Fruit fly (Drosophila melanogaster) whole organism, prepupa: ENCODE data around the gene CG13073.

Source experiments
- Blimp-1 ChIP-seq: fragments of 200-800 bp; sonication (Bioruptor generic); optimal IDR thresholded peaks from 3 replicates; lab custom pipeline; 2017; ENCODE audit warnings: missing biosample characterization, missing genetic modification characterization, mild to moderate bottlenecking, moderate library complexity, missing genetic modification reagents
- CG10631 ChIP-seq: fragments of 200-800 bp; sonication (Bioruptor generic); optimal IDR thresholded peaks from 2 replicates; lab custom pipeline; 2016; ENCODE audit warnings: missing biosample characterization, missing genetic modification characterization
- CG11762 ChIP-seq: fragments of 200-800 bp; sonication (Bioruptor generic); optimal IDR thresholded peaks from 3 replicates; lab custom pipeline; 2016; ENCODE audit warnings: missing biosample characterization, missing genetic modification characterization; ENCODE audit not compliant: insufficient read depth
- CG16779 ChIP-seq: fragments of 200-800 bp; sonication (Bioruptor generic); optimal IDR thresholded peaks from 3 replicates; lab custom pipeline; 2017; ENCODE audit warnings: missing biosample characterization, mild to moderate bottlenecking, missing genetic modification characterization
- CG3032 ChIP-seq: fragments of 200-800 bp; optimal IDR thresholded peaks from 2 replicates; lab custom pipeline; 2019; ENCODE audit warnings: missing biosample characterization, mild to moderate bottlenecking, missing genetic modification characterization, moderate library complexity
- CG31627 ChIP-seq: fragments of 200-800 bp; sonication (Bioruptor generic); optimal IDR thresholded peaks from 3 replicates; lab custom pipeline; 2016; ENCODE audit warnings: missing biosample characterization, missing genetic modification characterization
- CG32006 ChIP-seq: fragments of 200-800 bp; sonication (Bioruptor generic); optimal IDR thresholded peaks from 3 replicates; lab custom pipeline; 2017; ENCODE audit warnings: missing biosample characterization, mild to moderate bottlenecking, missing genetic modification characterization
- CG34406 ChIP-seq: fragments of 200-800 bp; sonication (Bioruptor generic); optimal IDR thresholded peaks from 3 replicates; lab custom pipeline; 2016; ENCODE audit warnings: missing biosample characterization, missing genetic modification characterization
- CG3919 ChIP-seq: fragments of 200-800 bp; sonication (Bioruptor generic); optimal IDR thresholded peaks from 3 replicates; lab custom pipeline; 2016; ENCODE audit warnings: missing biosample characterization, missing genetic modification characterization
- CG4318 ChIP-seq: fragments of 200-800 bp; sonication (Bioruptor generic); optimal IDR thresholded peaks from 3 replicates; lab custom pipeline; 2017; ENCODE audit warnings: missing biosample characterization, mild to moderate bottlenecking, missing genetic modification characterization
- CG6792 ChIP-seq: fragments of 200-800 bp; sonication (Bioruptor generic); optimal IDR thresholded peaks from 3 replicates; lab custom pipeline; 2016; ENCODE audit warnings: missing biosample characterization, missing genetic modification characterization
- CG6808 ChIP-seq: fragments of 200-800 bp; sonication (Bioruptor generic); optimal IDR thresholded peaks from 3 replicates; lab custom pipeline; 2017; ENCODE audit warnings: missing biosample characterization, missing genetic modification characterization, mild to moderate bottlenecking, moderate library complexity, missing genetic modification reagents
- CG6854 ChIP-seq: fragments of 200-800 bp; sonication (Bioruptor generic); optimal IDR thresholded peaks from 2 replicates; lab custom pipeline; 2017; ENCODE audit warnings: missing biosample characterization, mild to moderate bottlenecking, missing genetic modification characterization
- CG7368 ChIP-seq: fragments of 200-800 bp; sonication (Bioruptor generic); optimal IDR thresholded peaks from 3 replicates; lab custom pipeline; 2016; ENCODE audit warnings: missing biosample characterization, missing genetic modification characterization
- CG8319 ChIP-seq: fragments of 200-800 bp; sonication (Bioruptor generic); optimal IDR thresholded peaks from 3 replicates; lab custom pipeline; 2016; ENCODE audit warnings: missing biosample characterization, missing genetic modification characterization
- Eip78C ChIP-seq: fragments of 200-800 bp; sonication (Bioruptor generic); peaks from one replicate; lab custom pipeline; 2016; ENCODE audit warnings: missing biosample characterization, missing genetic modification characterization
- Eip93F ChIP-seq: fragments of 200-800 bp; sonication (Bioruptor generic); optimal IDR thresholded peaks from 2 replicates; lab custom pipeline; 2016; ENCODE audit warnings: missing biosample characterization, mild to moderate bottlenecking, missing genetic modification characterization
- Ets21C ChIP-seq: fragments of 200-800 bp; sonication (Bioruptor generic); optimal IDR thresholded peaks from 3 replicates; lab custom pipeline; 2016; ENCODE audit warnings: missing biosample characterization, missing genetic modification characterization
- Ets96B ChIP-seq: fragments of 200-800 bp; optimal IDR thresholded peaks from 2 replicates; lab custom pipeline; 2019; ENCODE audit warnings: missing biosample characterization, mild to moderate bottlenecking, missing genetic modification characterization, moderate library complexity
- Hr38 ChIP-seq: sonication (Bioruptor generic); optimal IDR thresholded peaks from 2 replicates; lab custom pipeline; 2016; ENCODE audit warnings: missing biosample characterization, missing genetic modification characterization
- Hr39 ChIP-seq: fragments of 200-800 bp; sonication (Bioruptor generic); optimal IDR thresholded peaks from 2 replicates; lab custom pipeline; 2016; ENCODE audit warnings: missing biosample characterization, missing genetic modification characterization
- Met ChIP-seq: fragments of 200-800 bp; sonication (Bioruptor generic); optimal IDR thresholded peaks from 3 replicates; lab custom pipeline; 2016; ENCODE audit warnings: missing biosample characterization, missing genetic modification characterization
- OdsH ChIP-seq: fragments of 200-800 bp; sonication (Bioruptor generic); optimal IDR thresholded peaks from 3 replicates; lab custom pipeline; 2016; ENCODE audit warnings: missing biosample characterization, missing genetic modification characterization
- Smox ChIP-seq: fragments of 200-800 bp; sonication (Bioruptor generic); optimal IDR thresholded peaks from 3 replicates; lab custom pipeline; 2016; ENCODE audit warnings: missing biosample characterization, missing genetic modification characterization
- achi ChIP-seq: fragments of 200-800 bp; sonication (Bioruptor generic); optimal IDR thresholded peaks from 3 replicates; lab custom pipeline; 2016; ENCODE audit warnings: missing biosample characterization, missing genetic modification characterization
- acj6 ChIP-seq: fragments of 200-800 bp; sonication (Bioruptor generic); optimal IDR thresholded peaks from 3 replicates; lab custom pipeline; 2016; ENCODE audit warnings: missing biosample characterization, missing genetic modification characterization
- dac ChIP-seq: fragments of 200-800 bp; sonication (Bioruptor generic); optimal IDR thresholded peaks from 2 replicates; lab custom pipeline; 2017; ENCODE audit warnings: missing biosample characterization, mild to moderate bottlenecking, missing genetic modification characterization
- dsx ChIP-seq: fragments of 200-800 bp; optimal IDR thresholded peaks from 3 replicates; lab custom pipeline; 2019; ENCODE audit warnings: missing biosample characterization, mild to moderate bottlenecking, missing genetic modification characterization, moderate library complexity; ENCODE audit not compliant: poor library complexity, severe bottlenecking
- esn ChIP-seq: fragments of 200-800 bp; sonication (Bioruptor generic); optimal IDR thresholded peaks from 2 replicates; lab custom pipeline; 2016; ENCODE audit warnings: missing biosample characterization, mild to moderate bottlenecking, missing genetic modification characterization, moderate library complexity
- fd59A ChIP-seq: fragments of 200-800 bp; sonication (Bioruptor generic); optimal IDR thresholded peaks from 2 replicates; lab custom pipeline; 2017; ENCODE audit warnings: missing biosample characterization, mild to moderate bottlenecking, missing genetic modification characterization, missing genetic modification reagents
- fd85E ChIP-seq: fragments of 200-800 bp; sonication (Bioruptor generic); optimal IDR thresholded peaks from 3 replicates; lab custom pipeline; 2016; ENCODE audit warnings: missing biosample characterization, missing genetic modification characterization
- lz ChIP-seq: fragments of 200-800 bp; sonication (Bioruptor generic); optimal IDR thresholded peaks from 3 replicates; lab custom pipeline; 2016; ENCODE audit warnings: missing biosample characterization, missing genetic modification characterization
- net ChIP-seq: fragments of 200-800 bp; sonication (Bioruptor generic); optimal IDR thresholded peaks from 3 replicates; lab custom pipeline; 2016; ENCODE audit warnings: missing biosample characterization, missing genetic modification characterization
- pdm3 ChIP-seq: fragments of 200-800 bp; sonication (Bioruptor generic); optimal IDR thresholded peaks from 3 replicates; lab custom pipeline; 2016; ENCODE audit warnings: missing biosample characterization, missing genetic modification characterization
- spab ChIP-seq: fragments of 200-800 bp; sonication (Bioruptor generic); optimal IDR thresholded peaks from 2 replicates; lab custom pipeline; 2017; ENCODE audit warnings: missing biosample characterization, mild to moderate bottlenecking, missing genetic modification characterization, missing genetic modification reagents
- ss ChIP-seq, 2 experiments: fragments of 200-800 bp; sonication (Bioruptor generic); optimal IDR thresholded peaks; 2 replicates in 1 of 2; 3 replicates in 1 of 2; lab custom pipeline; 2017 to 2018; ENCODE audit warnings: mild to moderate bottlenecking in 2 of 2, missing biosample characterization in 2 of 2, missing genetic modification characterization in 2 of 2, moderate library complexity in 1 of 2
- svp ChIP-seq: fragments of 200-800 bp; sonication (Bioruptor generic); peaks from one replicate; lab custom pipeline; 2016; ENCODE audit warnings: missing biosample characterization, missing genetic modification characterization
- topi ChIP-seq: fragments of 200-800 bp; sonication (Bioruptor generic); optimal IDR thresholded peaks from 3 replicates; lab custom pipeline; 2016; ENCODE audit warnings: missing biosample characterization, missing genetic modification characterization

The CG13073 gene

dm6 chr3L:16189058-16189924 is 27.8 kb downstream of the CG13073 start:
- peak; percentile 56 for TF ChIP-seq Met (GFP tag; lab: Kevin White, UChicago)
- TF ChIP-seq Smox (GFP tag; lab: Kevin White, UChicago), result peak; percentile 0
- TF ChIP-seq CG6792 (GFP tag; lab: Kevin White, UChicago), result peak; percentile 18
- peak; percentile 25 for TF ChIP-seq pdm3
- peak; percentile 47 for TF ChIP-seq OdsH (GFP tag; lab: Kevin White, UChicago)
- TF ChIP-seq dac (GFP tag; lab: Kevin White, UChicago), result no peak
- peak; percentile 15 for TF ChIP-seq CG7368
- TF ChIP-seq CG6854 (GFP tag; lab: Kevin White, UChicago), result no peak
- peak; percentile 9 for TF ChIP-seq Hr39 (GFP tag; lab: Kevin White, UChicago)
- TF ChIP-seq Blimp-1 (GFP tag; lab: Kevin White, UChicago), result no peak
- peak; percentile 70 for TF ChIP-seq Eip78C
- peak; percentile 79 for TF ChIP-seq svp (GFP tag; lab: Kevin White, UChicago)
- TF ChIP-seq CG3032 (tag; lab: Kevin White, UChicago), result peak; percentile 63
- peak; percentile 46 for TF ChIP-seq acj6
- TF ChIP-seq Eip93F, result no peak
- no peak for TF ChIP-seq Ets21C (GFP tag; lab: Kevin White, UChicago)
- peak; percentile 19 for TF ChIP-seq CG34406 (GFP tag; lab: Kevin White, UChicago)
- peak; percentile 33 for TF ChIP-seq topi (GFP tag; lab: Kevin White, UChicago)
- peak; percentile 39 to 40 for TF ChIP-seq ss (GFP tag; optimal IDR thresholded peaks at IDR 0.05; lab: Kevin White, UChicago)
- peak; percentile 1 for TF ChIP-seq CG31627 (GFP tag; lab: Kevin White, UChicago)
- TF ChIP-seq CG8319 (GFP tag; lab: Kevin White, UChicago), result peak; percentile 1
- peak; percentile 3 for TF ChIP-seq fd59A (GFP tag; lab: Kevin White, UChicago)
- peak; percentile 42 for TF ChIP-seq CG32006 (GFP tag; lab: Kevin White, UChicago)
- peak; percentile 64 for TF ChIP-seq CG10631
- peak; percentile 67 for TF ChIP-seq spab (GFP tag; lab: Kevin White, UChicago)
- TF ChIP-seq dsx, result peak; percentile 34
- TF ChIP-seq CG4318 (GFP tag; lab: Kevin White, UChicago), result peak; percentile 1
- peak; percentile 64 for TF ChIP-seq CG6808 (GFP tag; lab: Kevin White, UChicago)
- no peak for TF ChIP-seq CG16779 (tag; lab: Kevin White, UChicago)
- peak; percentile 36 for TF ChIP-seq lz (GFP tag; lab: Kevin White, UChicago)
- no peak for TF ChIP-seq Hr38
- TF ChIP-seq CG11762 (GFP tag; lab: Kevin White, UChicago), result no peak
- peak; percentile 30 for TF ChIP-seq achi (GFP tag; lab: Kevin White, UChicago)
- TF ChIP-seq CG3919 (GFP tag; lab: Kevin White, UChicago), result peak; percentile 42
- TF ChIP-seq esn, result peak; percentile 56
- TF ChIP-seq fd85E (GFP tag; lab: Kevin White, UChicago), result no peak
- TF ChIP-seq net (GFP tag; lab: Kevin White, UChicago), result no peak
- TF ChIP-seq Ets96B (tag; lab: Kevin White, UChicago), result peak; percentile 60

- TF ChIP-seq Hr38 (no peak), CG8319 (GFP tag; lab: Kevin White, UChicago) (no peak), fd85E (GFP tag; lab: Kevin White, UChicago) (no peak), OdsH (GFP tag; lab: Kevin White, UChicago) (no peak), net (GFP tag; lab: Kevin White, UChicago) (no peak)
Measured at dm6 chr3L:16183493-16183892, 33.6 kb downstream of the CG13073 start.
